Worm (Caenorhabditis elegans) whole organism, midembryonic: ENCODE measurements around the gene T08G5.3.

Source experiments
- T22C8.4 ChIP-seq: fragments of 200-800 bp; sonication (Bioruptor generic); IDR thresholded peaks from 2 replicates; pipeline ENCODE4 v1.3.6; 2022; ENCODE audit warnings: missing genetic modification characterization, missing compliant biosample characterization
- cog-1 ChIP-seq: sonication (generic microtip); optimal IDR thresholded peaks from 2 replicates; lab custom pipeline; 2016; ENCODE audit warnings: missing genetic modification characterization, missing compliant biosample characterization
- flt-1 ChIP-seq: fragments of 200-800 bp; sonication (Bioruptor generic); IDR thresholded peaks from 2 replicates; pipeline ENCODE4 v1.3.6; 2022; ENCODE audit warnings: missing genetic modification characterization, missing compliant biosample characterization
- klf-2 ChIP-seq: fragments of 200-800 bp; sonication (Bioruptor generic); conservative IDR thresholded peaks from 2 replicates; pipeline ENCODE4 v1.3.6; 2022; ENCODE audit warnings: missing genetic modification reagents, missing genetic modification characterization, missing compliant biosample characterization
- med-1 ChIP-seq: sonication (generic microtip); optimal IDR thresholded peaks from 2 replicates; lab custom pipeline; 2017; ENCODE audit warnings: missing genetic modification characterization, mild to moderate bottlenecking, missing compliant biosample characterization, antibody characterized with exemption, missing genetic modification reagents; ENCODE audit not compliant: insufficient read depth
- ref-1 ChIP-seq: fragments of 200-800 bp; sonication (Bioruptor generic); conservative IDR thresholded peaks from 2 replicates; pipeline ENCODE4 v1.3.6; 2022; ENCODE audit warnings: missing genetic modification reagents, missing genetic modification characterization, missing compliant biosample characterization
- tab-1 ChIP-seq: fragments of 200-800 bp; sonication (Bioruptor generic); IDR thresholded peaks from 2 replicates; pipeline ENCODE4 v1.3.6; 2022; ENCODE audit warnings: missing genetic modification characterization, missing compliant biosample characterization
- ztf-23 ChIP-seq: fragments of 200-800 bp; sonication (Bioruptor generic); IDR thresholded peaks from 2 replicates; pipeline ENCODE4 v1.3.6; 2022; ENCODE audit warnings: missing genetic modification reagents, missing genetic modification characterization, missing compliant biosample characterization

ce11 chrV:14006819-14007218, 20.5 kb downstream of the T08G5.3 start:
- TF ChIP-seq ref-1: no peak
- TF ChIP-seq tab-1 (GFP tag; lab: Robert Waterston, UW): no peak
- TF ChIP-seq flt-1 (GFP tag; lab: Robert Waterston, UW): 0 out of 2 replicates have a peak, but pooled peaks have one; percentile 4
- TF ChIP-seq T22C8.4 (GFP tag; lab: Robert Waterston, UW): no peak
- no peak for TF ChIP-seq cog-1 (tag; lab: Kevin White, UChicago)
- TF ChIP-seq ztf-23 (GFP tag; lab: Robert Waterston, UW): no peak
- no peak for TF ChIP-seq med-1 (GFP tag; lab: Kevin White, UChicago)
- TF ChIP-seq klf-2: no peak
